Worm (Caenorhabditis elegans) whole organism, L3 larva: ENCODE results near the gene K02A2.5.
A peak's percentile ranks its signal among the peaks of the same experiment; 100 is the strongest.

Experiments used
- ceh-16 ChIP-seq: sonication (generic microtip); optimal IDR thresholded peaks from 2 replicates; lab custom pipeline; 2017; ENCODE audit warnings: missing biosample characterization, missing genetic modification characterization
- ceh-28 ChIP-seq: fragments of 150-350 bp; optimal IDR thresholded peaks from 2 replicates; lab custom pipeline; 2014; ENCODE audit warnings: missing biosample characterization, missing genetic modification reagents, missing genetic modification characterization
- ceh-82 ChIP-seq: fragments of 150-350 bp; optimal IDR thresholded peaks from 2 replicates; lab custom pipeline; 2014; ENCODE audit warnings: missing biosample characterization, missing genetic modification characterization
- daf-12 ChIP-seq: fragments of 150-350 bp; optimal IDR thresholded peaks from 2 replicates; lab custom pipeline; 2014; ENCODE audit warnings: missing biosample characterization, missing genetic modification reagents, missing genetic modification characterization
- elt-2 ChIP-seq: sonication (generic microtip); optimal IDR thresholded peaks from 2 replicates; lab custom pipeline; 2016; ENCODE audit warnings: missing genetic modification reagents, mild to moderate bottlenecking, missing genetic modification characterization, missing compliant biosample characterization
- fkh-10 ChIP-seq: sonication (generic microtip); optimal IDR thresholded peaks from 2 replicates; lab custom pipeline; 2017; ENCODE audit warnings: missing biosample characterization, missing genetic modification reagents, missing genetic modification characterization
- hmg-11 ChIP-seq: sonication (generic microtip); optimal IDR thresholded peaks from 2 replicates; lab custom pipeline; 2016; ENCODE audit warnings: missing genetic modification characterization, missing compliant biosample characterization
- lin-15B ChIP-seq: fragments of 150-350 bp; optimal IDR thresholded peaks from 2 replicates; lab custom pipeline; 2014; ENCODE audit warnings: missing biosample characterization, missing genetic modification characterization
- lin-39 ChIP-seq: fragments of 150-350 bp; optimal IDR thresholded peaks from 2 replicates; lab custom pipeline; 2018; ENCODE audit warnings: missing biosample characterization, missing genetic modification reagents, missing genetic modification characterization
- nfya-1 ChIP-seq: sonication (generic microtip); optimal IDR thresholded peaks from 2 replicates; lab custom pipeline; 2017; ENCODE audit warnings: missing genetic modification characterization, mild to moderate bottlenecking, missing compliant biosample characterization, antibody characterized with exemption, moderate library complexity; ENCODE audit not compliant: insufficient read depth
- nhr-237 ChIP-seq: fragments of 150-350 bp; optimal IDR thresholded peaks from 2 replicates; lab custom pipeline; 2014; ENCODE audit warnings: missing biosample characterization, missing genetic modification characterization
- nhr-28 ChIP-seq: fragments of 150-350 bp; optimal IDR thresholded peaks from 2 replicates; lab custom pipeline; 2014; ENCODE audit warnings: missing biosample characterization, missing genetic modification characterization
- pha-4 ChIP-seq: fragments of 150-350 bp; optimal IDR thresholded peaks from 2 replicates; lab custom pipeline; 2014; ENCODE audit warnings: missing biosample characterization, missing genetic modification reagents, missing genetic modification characterization
- pqm-1 ChIP-seq: fragments of 150-350 bp; optimal IDR thresholded peaks from 2 replicates; lab custom pipeline; 2017; ENCODE audit warnings: missing biosample characterization, missing genetic modification characterization, inconsistent platforms
- skn-1 ChIP-seq: fragments of 150-350 bp; optimal IDR thresholded peaks from 2 replicates; lab custom pipeline; 2014; ENCODE audit warnings: missing biosample characterization, missing genetic modification characterization
- snpc-4 ChIP-seq: fragments of 150-350 bp; optimal IDR thresholded peaks from 2 replicates; lab custom pipeline; 2014; ENCODE audit warnings: missing biosample characterization, missing genetic modification characterization
- unc-39 ChIP-seq: sonication (generic microtip); optimal IDR thresholded peaks from 4 replicates; lab custom pipeline; 2017; ENCODE audit warnings: missing biosample characterization, missing genetic modification characterization
- ztf-4 ChIP-seq: fragments of 150-350 bp; optimal IDR thresholded peaks from 2 replicates; lab custom pipeline; 2014; ENCODE audit warnings: missing biosample characterization, missing genetic modification characterization

K02A2.5 gene

ce11 chrII:7363990-7364455 is 47.8 kb downstream of the K02A2.5 start, which contains the start of gene msra-1:
Gene msra-1, minus strand, starts transcription at chrII:7364040.
- no peak for TF ChIP-seq nhr-28 (tag; lab: Kevin White, UChicago)
- no peak for TF ChIP-seq fkh-10 (GFP tag; lab: Kevin White, UChicago)
- no peak for TF ChIP-seq unc-39
- TF ChIP-seq hmg-11 (tag; lab: Kevin White, UChicago) = peak; percentile 21
- no peak for TF ChIP-seq ceh-82
- TF ChIP-seq nhr-237 (tag; lab: Kevin White, UChicago) = no peak
- peak; percentile 32 for TF ChIP-seq pha-4 (tag; lab: Kevin White, UChicago)
- TF ChIP-seq ceh-28 (tag; lab: Kevin White, UChicago) = peak; percentile 57
- TF ChIP-seq ceh-16 (tag; lab: Kevin White, UChicago) = no peak
- no peak for TF ChIP-seq ztf-4 (tag; lab: Kevin White, UChicago)
- TF ChIP-seq daf-12 (tag; lab: Kevin White, UChicago) = no peak
- peak; percentile 30 for TF ChIP-seq snpc-4 (tag; lab: Kevin White, UChicago)
- peak; percentile 72 for TF ChIP-seq pqm-1 (tag; lab: Kevin White, UChicago)
- peak; percentile 70 for TF ChIP-seq nfya-1 (tag; lab: Kevin White, UChicago)
- peak; percentile 99 for TF ChIP-seq skn-1 (tag; lab: Kevin White, UChicago)
- TF ChIP-seq elt-2 (tag; lab: Kevin White, UChicago) = peak; percentile 74
- no peak for TF ChIP-seq lin-15B (tag; lab: Kevin White, UChicago)
- no peak for TF ChIP-seq lin-39 (tag; lab: Kevin White, UChicago)
- TF ChIP-seq, all 47 proteins: peak for 8
